Fruit fly (Drosophila melanogaster) whole organism, adult: ENCODE measurements around the gene CG14377.

Experiments used
- CG11617 ChIP-seq: fragments of 200-800 bp; sonication (Bioruptor generic); optimal IDR thresholded peaks from 2 replicates; lab custom pipeline; 2017; ENCODE audit warnings: mild to moderate bottlenecking, missing biosample characterization, missing genetic modification reagents, missing genetic modification characterization
- CG33017 ChIP-seq: fragments of 200-800 bp; sonication (Bioruptor generic); optimal IDR thresholded peaks from 2 replicates; lab custom pipeline; 2018; ENCODE audit warnings: missing biosample characterization, mild to moderate bottlenecking, missing genetic modification characterization, moderate library complexity
- Clk ChIP-seq: fragments of 200-800 bp; sonication (Bioruptor generic); optimal IDR thresholded peaks from 2 replicates; lab custom pipeline; 2017; ENCODE audit warnings: missing biosample characterization, missing genetic modification characterization
- kay ChIP-seq: fragments of 200-800 bp; sonication (Bioruptor generic); peaks from one replicate; lab custom pipeline; 2016; ENCODE audit warnings: missing biosample characterization, missing genetic modification characterization, borderline replicate concordance
- ovo ChIP-seq: fragments of 200-800 bp; sonication (Bioruptor generic); optimal IDR thresholded peaks from 2 replicates; lab custom pipeline; 2016; ENCODE audit warnings: missing biosample characterization, missing genetic modification characterization

dm6 chr3R:13404841-13405441 is 7.3 kb downstream of the CG14377 start, which contains the start of gene yellow-e3:
- TF ChIP-seq kay (peak; percentile 1), ovo (GFP tag; lab: Kevin White, UChicago) (no peak), CG11617 (GFP tag; lab: Kevin White, UChicago) (no peak), CG33017 (no peak), Clk (no peak)
